Fruit fly (Drosophila melanogaster): Measurements from ENCODE around the gene mgl.

The mgl gene

DNA sequence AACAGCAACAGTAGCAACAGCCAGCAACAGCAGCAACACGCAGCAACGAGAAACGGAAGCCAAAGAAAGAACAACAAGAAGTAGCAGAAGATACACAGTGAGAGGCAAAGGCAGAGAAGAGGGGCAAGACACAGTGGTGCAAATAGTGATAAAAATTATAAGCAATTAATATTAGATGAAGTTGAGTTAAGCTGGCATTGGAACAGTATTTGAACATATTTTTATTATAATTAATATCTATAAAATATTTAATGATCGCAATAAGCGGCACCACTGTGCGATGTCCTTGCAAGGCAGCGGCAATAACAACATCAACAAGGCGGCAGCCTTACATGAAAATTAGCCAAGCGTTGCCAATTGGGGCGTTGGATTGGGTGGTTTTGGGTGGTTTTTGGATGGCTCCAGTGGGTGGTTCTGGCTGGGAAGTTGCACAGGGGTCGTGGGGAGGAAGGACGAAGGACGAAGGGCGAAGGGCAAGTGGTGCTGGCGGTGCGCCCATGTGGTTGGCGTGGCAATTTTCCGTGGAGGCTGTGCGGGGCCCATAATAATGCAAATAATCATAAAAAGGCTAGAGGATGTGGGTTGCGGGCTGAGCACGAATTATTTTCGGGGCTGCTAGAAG lies 68.4 kb downstream of the mgl start (continued):
- TF ChIP-seq prd (optimal IDR thresholded peaks at IDR 0.05) (no peak), prd (GFP tag; IDR thresholded peaks at IDR 0.05) (peak; percentile 87), CrebB (tag; optimal IDR thresholded peaks at IDR 0.05) (no peak), CG6254 (GFP tag; optimal IDR thresholded peaks at IDR 0.05) (no peak), MBD-R2 (GFP tag; IDR thresholded peaks at IDR 0.05) (peak; percentile 11; the same call in 1 of the 2 replicates), CG9876 (GFP tag; optimal IDR thresholded peaks at IDR 0.05) (no peak), CG11456 (GFP tag; IDR thresholded peaks at IDR 0.05) (peak; percentile 65; the same call in 2 of the 3 replicates), cas (GFP tag; IDR thresholded peaks at IDR 0.05) (no peak), z (GFP tag; IDR thresholded peaks at IDR 0.05) (no peak), CG14050 (GFP tag; IDR thresholded peaks at IDR 0.05) (peak; percentile 41; the same call in 1 of the 3 replicates), CG18599 (GFP tag; optimal IDR thresholded peaks at IDR 0.05) (peak; percentile 88), ken (GFP tag; IDR thresholded peaks at IDR 0.05) (no peak), Dad (GFP tag; optimal IDR thresholded peaks at IDR 0.05) (no peak), aop (GFP tag; IDR thresholded peaks at IDR 0.05) (no peak), ro (GFP tag; IDR thresholded peaks at IDR 0.05) (peak; percentile 39; the same call in 1 of the 2 replicates), CG31224 (GFP tag; IDR thresholded peaks at IDR 0.05) (peak; percentile 35; the same call in 1 of the 2 replicates), CG1792 (GFP tag; optimal IDR thresholded peaks at IDR 0.05) (no peak), CG5953 (GFP tag; IDR thresholded peaks at IDR 0.05) (0 out of 2 replicates have a peak, but pooled peaks have one; percentile 28), ttk (GFP tag; IDR thresholded peaks at IDR 0.05) (0 out of 2 replicates have a peak, but pooled peaks have one; percentile 27), caup (GFP tag; optimal IDR thresholded peaks at IDR 0.05; ENCODE audit: severe bottlenecking) (peak; percentile 48), abd-A (tag; optimal IDR thresholded peaks at IDR 0.05) (peak; percentile 64), CG4404 (GFP tag; IDR thresholded peaks at IDR 0.05) (peak; percentile 71), CG7372 (GFP tag; IDR thresholded peaks at IDR 0.05) (peak; percentile 52; the same call in 1 of the 2 replicates), CG11504 (tag; optimal IDR thresholded peaks at IDR 0.05) (peak; percentile 56), stc (GFP tag; IDR thresholded peaks at IDR 0.05) (peak; percentile 66; the same call in 1 of the 2 replicates), CG7987 (GFP tag; optimal IDR thresholded peaks at IDR 0.05) (no peak), Eip74EF (GFP tag; optimal IDR thresholded peaks at IDR 0.05) (no peak), CG31441 (GFP tag; IDR thresholded peaks at IDR 0.05) (peak; percentile 39; the same call in 1 of the 2 replicates), Nf-YA (GFP tag; IDR thresholded peaks at IDR 0.05) (0 out of 2 replicates have a peak, but pooled peaks have one; percentile 16), CG17361 (GFP tag; IDR thresholded peaks at IDR 0.05) (no peak; the same call in 2 of the 3 replicates), CG7556 (GFP tag; optimal IDR thresholded peaks at IDR 0.05) (peak; percentile 66), hth (optimal IDR thresholded peaks at IDR 0.05) (no peak), exex (tag; optimal IDR thresholded peaks at IDR 0.05) (no peak), Lpt (GFP tag; optimal IDR thresholded peaks at IDR 0.05) (no peak), E2f1 (GFP tag; IDR thresholded peaks at IDR 0.05) (peak; percentile 28; the same call in 1 of the 2 replicates), CG9817 (tag; optimal IDR thresholded peaks at IDR 0.05) (peak; percentile 15), CG4730 (GFP tag; IDR thresholded peaks at IDR 0.05) (peak; percentile 66), Atf6 (GFP tag; IDR thresholded peaks at IDR 0.05) (peak; percentile 70), CG6689 (GFP tag; IDR thresholded peaks at IDR 0.05) (peak; percentile 64), Taf1 (GFP tag; IDR thresholded peaks at IDR 0.05) (peak; percentile 62; the same call in 1 of the 2 replicates), CG15514 (GFP tag; optimal IDR thresholded peaks at IDR 0.05) (peak; percentile 45), CG9932 (GFP tag; IDR thresholded peaks at IDR 0.05) (peak; percentile 54; the same call in 1 of the 2 replicates), CG7839 (tag; optimal IDR thresholded peaks at IDR 0.05) (peak; percentile 53), CG2678 (tag; optimal IDR thresholded peaks at IDR 0.05) (no peak), amos (GFP tag; IDR thresholded peaks at IDR 0.05; ENCODE audit: partially characterized antibody) (no peak), CG18619 (GFP tag; optimal IDR thresholded peaks at IDR 0.05) (no peak), CG2120 (GFP tag; optimal IDR thresholded peaks at IDR 0.05) (peak; percentile 29), Awh (GFP tag; IDR thresholded peaks at IDR 0.05) (peak; percentile 67; the same call in 1 of the 2 replicates), eve (GFP tag; optimal IDR thresholded peaks at IDR 0.05) (no peak), CG14965 (GFP tag; optimal IDR thresholded peaks at IDR 0.05; ENCODE audit: borderline replicate concordance) (no peak)

Measured in whole organism, embryonic.